Worm (Caenorhabditis elegans) whole organism, young adult: ENCODE data around the gene Y73B6BL.37.

Source experiments
- B0019.2 ChIP-seq: fragments of 200-800 bp; sonication (Bioruptor generic); conservative IDR thresholded peaks from 2 replicates; pipeline ENCODE4 v1.3.6; 2022; ENCODE audit warnings: missing genetic modification reagents, missing genetic modification characterization, missing compliant biosample characterization
- C17E4.6 ChIP-seq: fragments of 200-800 bp; sonication (Bioruptor generic); IDR thresholded peaks from 2 replicates; pipeline ENCODE4 v1.3.6; 2022; ENCODE audit warnings: missing genetic modification reagents, missing genetic modification characterization, missing compliant biosample characterization
- D2030.7 ChIP-seq: fragments of 200-800 bp; sonication (Bioruptor generic); IDR thresholded peaks from 2 replicates; pipeline ENCODE4 v1.3.6; 2022; ENCODE audit warnings: missing genetic modification reagents, missing genetic modification characterization, missing compliant biosample characterization
- F10E7.11 ChIP-seq: sonication (generic microtip); optimal IDR thresholded peaks from 2 replicates; lab custom pipeline; 2017; ENCODE audit warnings: mild to moderate bottlenecking, missing genetic modification characterization, moderate library complexity, missing compliant biosample characterization
- F22D6.2 ChIP-seq: sonication (generic microtip); optimal IDR thresholded peaks from 2 replicates; lab custom pipeline; 2016; ENCODE audit warnings: mild to moderate bottlenecking, missing genetic modification characterization, missing compliant biosample characterization
- F37B4.10 ChIP-seq: fragments of 200-800 bp; sonication (Bioruptor generic); IDR thresholded peaks from 2 replicates; pipeline ENCODE4 v1.3.6; 2022; ENCODE audit warnings: missing genetic modification characterization, missing compliant biosample characterization
- F52B5.7 ChIP-seq: sonication (generic microtip); optimal IDR thresholded peaks from 2 replicates; lab custom pipeline; 2016; ENCODE audit warnings: mild to moderate bottlenecking, missing genetic modification characterization, missing compliant biosample characterization
- F57A8.1 ChIP-seq: fragments of 200-800 bp; sonication (Bioruptor generic); optimal IDR thresholded peaks from 2 replicates; lab custom pipeline; 2018; ENCODE audit warnings: mild to moderate bottlenecking, missing genetic modification characterization, moderate library complexity, missing compliant biosample characterization
- K12H6.12 ChIP-seq: fragments of 200-800 bp; sonication (Bioruptor generic); optimal IDR thresholded peaks from 2 replicates; lab custom pipeline; 2018; ENCODE audit warnings: mild to moderate bottlenecking, missing genetic modification characterization, missing compliant biosample characterization
- T07F8.4 ChIP-seq: sonication (generic microtip); optimal IDR thresholded peaks from 2 replicates; lab custom pipeline; 2016; ENCODE audit warnings: mild to moderate bottlenecking, missing genetic modification characterization, moderate library complexity, missing compliant biosample characterization
- Y56A3A.18 ChIP-seq: fragments of 200-800 bp; sonication (Bioruptor generic); IDR thresholded peaks from 2 replicates; pipeline ENCODE4 v1.3.6; 2022; ENCODE audit warnings: missing genetic modification reagents, missing genetic modification characterization, missing compliant biosample characterization
- Y67H2A.10 ChIP-seq: fragments of 200-800 bp; sonication (Bioruptor generic); conservative IDR thresholded peaks from 2 replicates; pipeline ENCODE4 v1.3.6; 2022; ENCODE audit warnings: missing genetic modification reagents, missing genetic modification characterization, missing compliant biosample characterization
- akir-1 ChIP-seq: fragments of 200-800 bp; sonication (Bioruptor generic); optimal IDR thresholded peaks from 2 replicates; lab custom pipeline; 2018; ENCODE audit warnings: mild to moderate bottlenecking, missing genetic modification characterization, moderate library complexity, missing compliant biosample characterization
- ama-1 ChIP-seq, 3 experiments: fragments of 150-350 bp in 1 of 3; sonication (generic microtip) in 2 of 3; optimal IDR thresholded peaks; 2 replicates each; lab custom pipeline; 2014 to 2018; ENCODE audit warnings: missing biosample characterization in 2 of 3, missing genetic modification characterization in 2 of 3, missing genetic modification reagents in 2 of 3
- aptf-3 ChIP-seq: fragments of 200-800 bp; sonication (Bioruptor generic); IDR thresholded peaks from 2 replicates; pipeline ENCODE4 v1.3.6; 2022; ENCODE audit warnings: missing genetic modification characterization, missing compliant biosample characterization
- atf-7 ChIP-seq: sonication (generic microtip); optimal IDR thresholded peaks from 2 replicates; lab custom pipeline; 2017; ENCODE audit warnings: mild to moderate bottlenecking, missing genetic modification characterization, missing compliant biosample characterization
- attf-3 ChIP-seq: fragments of 200-800 bp; sonication (Bioruptor generic); conservative IDR thresholded peaks from 2 replicates; pipeline ENCODE4 v1.3.6; 2022; ENCODE audit warnings: missing genetic modification reagents, missing genetic modification characterization, missing compliant biosample characterization
- attf-5 ChIP-seq: fragments of 200-800 bp; sonication (Bioruptor generic); optimal IDR thresholded peaks from 2 replicates; lab custom pipeline; 2018; ENCODE audit warnings: mild to moderate bottlenecking, missing genetic modification characterization, missing compliant biosample characterization
- attf-6 ChIP-seq: fragments of 200-800 bp; sonication (Bioruptor generic); IDR thresholded peaks from 2 replicates; pipeline ENCODE4 v1.3.6; 2022; ENCODE audit warnings: missing genetic modification reagents, missing genetic modification characterization, missing compliant biosample characterization
- cebp-1 ChIP-seq, 2 experiments: fragments of 200-800 bp in 1 of 2; sonication (Bioruptor generic) in 1 of 2; sonication (generic microtip) in 1 of 2; IDR thresholded peaks in 1 of 2; optimal IDR thresholded peaks in 1 of 2; 2 replicates each; pipeline versions ENCODE4 v1.3.6 to Lab custom; 2017 to 2022; ENCODE audit warnings: missing compliant biosample characterization in 2 of 2, missing genetic modification characterization in 2 of 2, mild to moderate bottlenecking in 1 of 2, missing genetic modification reagents in 1 of 2, moderate library complexity in 1 of 2
- ceh-100 ChIP-seq: fragments of 200-800 bp; sonication (Bioruptor generic); IDR thresholded peaks from 2 replicates; pipeline ENCODE4 v1.3.6; 2022; ENCODE audit warnings: missing genetic modification reagents, missing genetic modification characterization, missing compliant biosample characterization
- ceh-58 ChIP-seq: fragments of 200-800 bp; sonication (Bioruptor generic); IDR thresholded peaks from 2 replicates; pipeline ENCODE4 v1.3.6; 2022; ENCODE audit warnings: missing genetic modification characterization, missing compliant biosample characterization
- dox-1 ChIP-seq: fragments of 200-800 bp; sonication (Bioruptor generic); IDR thresholded peaks from 2 replicates; pipeline ENCODE4 v1.3.6; 2022; ENCODE audit warnings: missing genetic modification reagents, missing genetic modification characterization, missing compliant biosample characterization
- egl-18 ChIP-seq: fragments of 200-800 bp; sonication (Bioruptor generic); IDR thresholded peaks from 2 replicates; pipeline ENCODE4 v1.3.6; 2022; ENCODE audit warnings: missing genetic modification reagents, missing genetic modification characterization, missing compliant biosample characterization
- egl-44 ChIP-seq: fragments of 200-800 bp; sonication (Bioruptor generic); IDR thresholded peaks from 2 replicates; pipeline ENCODE4 v1.3.6; 2022; ENCODE audit warnings: missing genetic modification reagents, missing genetic modification characterization, missing compliant biosample characterization
- hrde-1 ChIP-seq: sonication (generic microtip); optimal IDR thresholded peaks from 2 replicates; lab custom pipeline; 2016; ENCODE audit warnings: missing genetic modification characterization, mild to moderate bottlenecking, missing compliant biosample characterization, moderate library complexity, missing genotype, missing genetic modification reagents, borderline replicate concordance
- lin-40 ChIP-seq: sonication (generic microtip); optimal IDR thresholded peaks from 2 replicates; lab custom pipeline; 2016; ENCODE audit warnings: missing genetic modification characterization, mild to moderate bottlenecking, missing compliant biosample characterization, missing genotype, missing genetic modification reagents
- lin-54 ChIP-seq: fragments of 200-800 bp; sonication (Bioruptor generic); optimal IDR thresholded peaks from 2 replicates; lab custom pipeline; 2018; ENCODE audit warnings: mild to moderate bottlenecking, missing genetic modification characterization, missing compliant biosample characterization
- lir-1 ChIP-seq: fragments of 200-800 bp; sonication (Bioruptor generic); conservative IDR thresholded peaks from 2 replicates; pipeline ENCODE4 v1.3.6; 2022; ENCODE audit warnings: missing genetic modification reagents, missing genetic modification characterization, missing compliant biosample characterization
- lsy-27 ChIP-seq: sonication (generic microtip); optimal IDR thresholded peaks from 2 replicates; lab custom pipeline; 2017; ENCODE audit warnings: missing genetic modification characterization, mild to moderate bottlenecking, missing compliant biosample characterization, antibody characterized with exemption, missing genotype, borderline replicate concordance; ENCODE audit not compliant: insufficient read depth
- madf-10 ChIP-seq: sonication (generic microtip); optimal IDR thresholded peaks from 2 replicates; lab custom pipeline; 2016; ENCODE audit warnings: mild to moderate bottlenecking, missing genetic modification characterization, missing compliant biosample characterization
- nfya-2 ChIP-seq: fragments of 200-800 bp; sonication (Bioruptor generic); IDR thresholded peaks from 2 replicates; pipeline ENCODE4 v1.3.6; 2022; ENCODE audit warnings: missing genetic modification reagents, missing genetic modification characterization, missing compliant biosample characterization
- nhr-179 ChIP-seq: sonication (generic microtip); optimal IDR thresholded peaks from 2 replicates; lab custom pipeline; 2016; ENCODE audit warnings: mild to moderate bottlenecking, missing genetic modification characterization, missing compliant biosample characterization
- nhr-80 ChIP-seq: sonication (generic microtip); optimal IDR thresholded peaks from 2 replicates; lab custom pipeline; 2016; ENCODE audit warnings: missing genetic modification characterization, missing compliant biosample characterization
- pbrm-1 ChIP-seq: fragments of 200-800 bp; sonication (Bioruptor generic); IDR thresholded peaks from 2 replicates; pipeline ENCODE4 v1.3.6; 2022; ENCODE audit warnings: missing genetic modification reagents, missing genetic modification characterization, missing compliant biosample characterization
- rcor-1 ChIP-seq: fragments of 200-800 bp; sonication (Bioruptor generic); IDR thresholded peaks from 2 replicates; pipeline ENCODE4 v1.3.6; 2022; ENCODE audit warnings: missing genetic modification reagents, missing genetic modification characterization, missing compliant biosample characterization
- repo-1 ChIP-seq: sonication (generic microtip); optimal IDR thresholded peaks from 2 replicates; lab custom pipeline; 2017; ENCODE audit warnings: mild to moderate bottlenecking, missing genetic modification characterization, missing compliant biosample characterization
- sea-2 ChIP-seq: fragments of 200-800 bp; sonication (Bioruptor generic); IDR thresholded peaks from 2 replicates; pipeline ENCODE4 v1.3.6; 2022; ENCODE audit warnings: missing genetic modification characterization, missing compliant biosample characterization
- snpc-4 ChIP-seq, 5 experiments: fragments of 150-350 bp in 1 of 5; sonication (generic microtip) in 4 of 5; optimal IDR thresholded peaks; 2 replicates each; lab custom pipeline; 2014 to 2018; ENCODE audit warnings: missing genetic modification characterization in 5 of 5, missing biosample characterization in 3 of 5, antibody characterized with exemption in 2 of 5, mild to moderate bottlenecking in 2 of 5, missing compliant biosample characterization in 2 of 5, missing genotype in 2 of 5, moderate library complexity in 2 of 5, missing genetic modification reagents in 1 of 5
- xnd-1 ChIP-seq: sonication (generic microtip); optimal IDR thresholded peaks from 2 replicates; lab custom pipeline; 2016; ENCODE audit warnings: missing genotype, missing genetic modification reagents, missing genetic modification characterization, missing compliant biosample characterization
- ztf-22 ChIP-seq: fragments of 200-800 bp; sonication (Bioruptor generic); optimal IDR thresholded peaks from 2 replicates; lab custom pipeline; 2018; ENCODE audit warnings: mild to moderate bottlenecking, missing genetic modification characterization, moderate library complexity, missing compliant biosample characterization
- ztf-3 ChIP-seq: fragments of 200-800 bp; sonication (Bioruptor generic); optimal IDR thresholded peaks from 2 replicates; lab custom pipeline; 2018; ENCODE audit warnings: mild to moderate bottlenecking, missing genetic modification characterization, missing compliant biosample characterization
- ztf-6 ChIP-seq: fragments of 200-800 bp; sonication (Bioruptor generic); IDR thresholded peaks from 2 replicates; pipeline ENCODE4 v1.3.6; 2022; ENCODE audit warnings: missing genetic modification reagents, missing genetic modification characterization, missing compliant biosample characterization

The Y73B6BL.37 gene

ce11 chrIV:6522305-6522917 lies 35.3 kb downstream of the Y73B6BL.37 start, which contains the start of gene ddi-1:
ddi-1 (plus strand) TSS chrIV:6522867.
- no peak for TF ChIP-seq attf-3 (GFP tag; lab: Robert Waterston, UW)
- no peak for TF ChIP-seq sea-2 (GFP tag; lab: Robert Waterston, UW)
- no peak for TF ChIP-seq T07F8.4
- no peak for TF ChIP-seq B0019.2 (GFP tag; lab: Robert Waterston, UW)
- no peak for TF ChIP-seq D2030.7 (GFP tag; lab: Robert Waterston, UW)
- no peak for TF ChIP-seq F10E7.11 (tag; lab: Kevin White, UChicago)
- no peak for TF ChIP-seq F52B5.7 (tag; lab: Kevin White, UChicago)
- no peak for TF ChIP-seq F37B4.10 (GFP tag; lab: Robert Waterston, UW)
- TF ChIP-seq egl-44 (GFP tag; lab: Robert Waterston, UW), result no peak
- TF ChIP-seq ztf-3 (GFP tag; lab: Kevin White, UChicago), result no peak
- TF ChIP-seq attf-6, result no peak
- TF ChIP-seq xnd-1 (tag; lab: Kevin White, UChicago), result no peak
- TF ChIP-seq F57A8.1 (GFP tag; lab: Kevin White, UChicago), result no peak
- no peak for TF ChIP-seq ztf-22
- TF ChIP-seq pbrm-1 (GFP tag; lab: Robert Waterston, UW), result no peak
- TF ChIP-seq ama-1 (optimal IDR thresholded peaks at IDR 0.05; lab: Kevin White, UChicago), result no peak
- no peak for TF ChIP-seq ama-1 (GFP tag; optimal IDR thresholded peaks at IDR 0.05; lab: Kevin White, UChicago)
- no peak for TF ChIP-seq nhr-179 (tag; lab: Kevin White, UChicago)
- TF ChIP-seq lin-54, result no peak
- no peak for TF ChIP-seq hrde-1 (tag; lab: Kevin White, UChicago)
- no peak for TF ChIP-seq dox-1 (GFP tag; lab: Robert Waterston, UW)
- TF ChIP-seq ceh-100 (GFP tag; lab: Robert Waterston, UW), result no peak
- TF ChIP-seq cebp-1 (GFP tag; IDR thresholded peaks at IDR 0.05; lab: Robert Waterston, UW), result no peak
- TF ChIP-seq cebp-1 (tag; optimal IDR thresholded peaks at IDR 0.05; lab: Kevin White, UChicago), result peak; percentile 78
- no peak for TF ChIP-seq atf-7 (tag; lab: Kevin White, UChicago)
- TF ChIP-seq madf-10 (tag; lab: Kevin White, UChicago), result no peak
- no peak for TF ChIP-seq F22D6.2 (tag; lab: Kevin White, UChicago)
- no peak for TF ChIP-seq lir-1 (GFP tag; lab: Robert Waterston, UW)
- no peak for TF ChIP-seq Y67H2A.10 (GFP tag; lab: Robert Waterston, UW)
- TF ChIP-seq nhr-80 (tag; lab: Kevin White, UChicago), result peak; percentile 1
- TF ChIP-seq lin-40, result no peak
- no peak for TF ChIP-seq Y56A3A.18 (GFP tag; lab: Robert Waterston, UW)
- no peak for TF ChIP-seq akir-1 (GFP tag; lab: Kevin White, UChicago)
- TF ChIP-seq snpc-4 (GFP tag; optimal IDR thresholded peaks at IDR 0.05; lab: Kevin White, UChicago), result no peak
- TF ChIP-seq snpc-4 (tag; optimal IDR thresholded peaks at IDR 0.05; lab: Kevin White, UChicago), result peak in 1 of 4 experiments; percentile 6
- no peak for TF ChIP-seq repo-1 (tag; lab: Kevin White, UChicago)
- TF ChIP-seq aptf-3, result no peak
- TF ChIP-seq attf-5 (GFP tag; lab: Kevin White, UChicago), result peak; percentile 36
- no peak for TF ChIP-seq ztf-6

ce11 chrIV:6523773-6524172 lies 36.6 kb downstream of the Y73B6BL.37 start:
- TF ChIP-seq K12H6.12 (tag; lab: Kevin White, UChicago), result no peak
- no peak for TF ChIP-seq hrde-1 (tag; lab: Kevin White, UChicago)
- TF ChIP-seq lsy-27, result no peak
- no peak for TF ChIP-seq C17E4.6 (GFP tag; lab: Robert Waterston, UW)
- no peak for TF ChIP-seq atf-7 (tag; lab: Kevin White, UChicago)
- TF ChIP-seq lir-1 (GFP tag; lab: Robert Waterston, UW), result no peak
- TF ChIP-seq nfya-2, result no peak
- no peak for TF ChIP-seq rcor-1
- no peak for TF ChIP-seq egl-18 (GFP tag; lab: Robert Waterston, UW)
- no peak for TF ChIP-seq ceh-58 (GFP tag; lab: Robert Waterston, UW)
- TF ChIP-seq nhr-80 (tag; lab: Kevin White, UChicago), result no peak
- TF ChIP-seq, all 124 proteins: peak for 0
